Fruit fly (Drosophila melanogaster): ENCODE results near the gene ko.

ko gene

DNA sequence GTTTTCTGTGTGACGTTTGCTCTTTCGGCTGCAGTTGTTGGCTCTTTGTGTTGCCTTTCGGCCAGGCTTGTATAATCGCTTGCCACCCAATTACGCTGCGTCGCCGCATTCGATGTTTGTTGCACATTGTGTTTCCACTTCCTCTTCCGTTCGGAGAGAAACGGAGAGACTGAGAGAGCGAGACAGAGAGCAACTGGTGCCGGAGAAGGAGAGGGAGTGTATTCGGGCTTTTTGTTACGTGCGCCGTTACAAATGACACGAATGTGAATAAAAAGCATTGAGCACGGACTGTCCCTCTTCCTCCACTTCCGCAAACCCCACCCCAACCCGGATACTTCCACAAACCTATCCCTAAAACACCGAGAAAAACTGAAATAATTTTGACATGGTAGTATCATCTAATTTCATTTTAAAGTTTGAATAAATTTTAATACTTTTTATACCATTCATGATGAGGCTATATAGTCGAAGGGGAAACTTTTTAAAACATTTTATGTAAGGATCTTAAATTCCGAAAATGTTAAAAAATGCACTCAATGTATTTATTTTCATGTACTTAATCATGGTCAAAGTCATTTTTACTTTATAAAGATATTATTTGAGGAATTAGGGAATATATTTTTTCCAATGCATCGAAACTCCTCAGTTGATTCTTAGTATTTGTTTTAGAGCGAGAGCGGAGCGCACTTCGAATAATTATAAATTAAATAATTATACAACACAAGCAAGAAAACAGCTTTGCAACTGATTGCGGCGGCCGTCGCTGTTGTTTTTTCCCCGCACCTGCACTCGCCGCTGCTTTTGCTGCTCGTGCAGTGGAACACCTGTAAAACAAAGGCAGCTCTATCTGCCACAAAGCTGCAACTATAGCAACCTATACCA is 70.5 kb downstream of the ko start (continued):
- TF ChIP-seq spab (GFP tag; optimal IDR thresholded peaks at IDR 0.05) (peak; percentile 9), Eip78C (GFP tag) (peak; percentile 89), CG15336 (GFP tag; IDR thresholded peaks at IDR 0.05) (peak; percentile 56), CG4318 (GFP tag; optimal IDR thresholded peaks at IDR 0.05) (peak; percentile 45), fd85E (GFP tag; optimal IDR thresholded peaks at IDR 0.05) (no peak), CG16779 (tag; optimal IDR thresholded peaks at IDR 0.05) (peak; percentile 6), CG11762 (GFP tag; optimal IDR thresholded peaks at IDR 0.05; ENCODE audit: insufficient read depth) (peak; percentile 41), dac (GFP tag; optimal IDR thresholded peaks at IDR 0.05) (no peak), CG8319 (GFP tag; optimal IDR thresholded peaks at IDR 0.05) (no peak), vri (GFP tag; optimal IDR thresholded peaks at IDR 0.05) (no peak), acj6 (GFP tag; optimal IDR thresholded peaks at IDR 0.05) (peak; percentile 56), salr (GFP tag; optimal IDR thresholded peaks at IDR 0.05) (peak in 1 of 2 experiments; percentile 50), CG32006 (GFP tag; optimal IDR thresholded peaks at IDR 0.05) (peak; percentile 61), Hr4 (GFP tag; optimal IDR thresholded peaks at IDR 0.05) (peak; percentile 71), CG1621 (tag; optimal IDR thresholded peaks at IDR 0.05) (no peak), Eip93F (GFP tag; optimal IDR thresholded peaks at IDR 0.05) (no peak), topi (GFP tag; optimal IDR thresholded peaks at IDR 0.05) (peak; percentile 64), ss (GFP tag; optimal IDR thresholded peaks at IDR 0.05) (peak in 1 of 2 experiments; percentile 37), cyc (GFP tag; optimal IDR thresholded peaks at IDR 0.05) (peak; percentile 44), CG6163 (GFP tag; IDR thresholded peaks at IDR 0.05) (no peak), pdm3 (GFP tag; optimal IDR thresholded peaks at IDR 0.05) (peak; percentile 58)

DNA sequence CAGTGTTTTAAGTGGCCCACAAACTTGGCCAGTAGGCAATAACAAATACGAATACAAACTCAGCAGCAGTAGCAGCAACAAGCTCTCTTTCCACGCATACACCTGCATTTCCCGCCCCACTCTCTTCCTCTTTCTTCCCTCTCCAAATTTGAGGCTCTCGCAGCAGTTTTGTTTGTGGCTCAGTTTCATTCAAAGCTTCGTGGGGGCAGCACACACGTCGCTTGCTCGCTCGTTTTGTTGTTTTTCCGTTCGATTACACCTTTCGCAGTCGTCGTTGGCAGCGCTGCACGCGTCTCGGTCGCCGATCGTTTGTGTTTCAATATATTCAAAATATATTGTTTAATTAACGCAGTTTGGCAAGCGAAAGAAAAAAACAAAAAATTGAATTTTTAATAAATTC is 72.3 kb downstream of the ko start:
- TF ChIP-seq CG1621 (tag; optimal IDR thresholded peaks at IDR 0.05) (peak; percentile 11), CG6808 (GFP tag; optimal IDR thresholded peaks at IDR 0.05) (no peak), cyc (GFP tag; optimal IDR thresholded peaks at IDR 0.05) (no peak), Ets21C (GFP tag; optimal IDR thresholded peaks at IDR 0.05) (no peak), CG34406 (GFP tag; optimal IDR thresholded peaks at IDR 0.05) (no peak), CG11294 (GFP tag; IDR thresholded peaks at IDR 0.05) (no peak), ss (GFP tag; optimal IDR thresholded peaks at IDR 0.05) (peak; percentile 45 to 57), CG32006 (GFP tag; optimal IDR thresholded peaks at IDR 0.05) (no peak), OdsH (GFP tag; optimal IDR thresholded peaks at IDR 0.05) (no peak), fkh (GFP tag; optimal IDR thresholded peaks at IDR 0.05) (peak; percentile 42), dsx (GFP tag; optimal IDR thresholded peaks at IDR 0.05; ENCODE audit: poor library complexity, severe bottlenecking) (peak; percentile 58), CG7368 (GFP tag; optimal IDR thresholded peaks at IDR 0.05) (peak; percentile 35), CG16779 (tag; optimal IDR thresholded peaks at IDR 0.05) (peak; percentile 46), CG6276 (GFP tag; optimal IDR thresholded peaks at IDR 0.05) (no peak), vri (GFP tag; optimal IDR thresholded peaks at IDR 0.05) (peak; percentile 81), eg (GFP tag; IDR thresholded peaks at IDR 0.05) (peak; percentile 69), Hr39 (GFP tag; optimal IDR thresholded peaks at IDR 0.05) (no peak), Gug (GFP tag; IDR thresholded peaks at IDR 0.05) (no peak), Hr4 (GFP tag; optimal IDR thresholded peaks at IDR 0.05) (no peak), Eip93F (GFP tag; optimal IDR thresholded peaks at IDR 0.05) (no peak), Sox15 (GFP tag; optimal IDR thresholded peaks at IDR 0.05) (no peak), pdm3 (GFP tag; optimal IDR thresholded peaks at IDR 0.05) (no peak), Met (GFP tag; optimal IDR thresholded peaks at IDR 0.05) (peak; percentile 23), CG6792 (GFP tag; optimal IDR thresholded peaks at IDR 0.05) (no peak), Ets96B (tag; optimal IDR thresholded peaks at IDR 0.05) (peak; percentile 3), CG11762 (GFP tag; optimal IDR thresholded peaks at IDR 0.05; ENCODE audit: insufficient read depth) (no peak), CG4318 (GFP tag; optimal IDR thresholded peaks at IDR 0.05) (no peak), salr (GFP tag; optimal IDR thresholded peaks at IDR 0.05) (no peak), CG3032 (tag; optimal IDR thresholded peaks at IDR 0.05) (peak; percentile 5), esn (GFP tag; optimal IDR thresholded peaks at IDR 0.05) (peak; percentile 17), Eip75B (GFP tag; optimal IDR thresholded peaks at IDR 0.05) (peak; percentile 19), CG8119 (GFP tag; IDR thresholded peaks at IDR 0.05) (0 out of 3 replicates have a peak, but pooled peaks have one; percentile 22), CG8319 (GFP tag; optimal IDR thresholded peaks at IDR 0.05) (no peak), CG6163 (GFP tag; IDR thresholded peaks at IDR 0.05) (peak; percentile 77), dac (GFP tag; optimal IDR thresholded peaks at IDR 0.05) (no peak), lz (GFP tag; optimal IDR thresholded peaks at IDR 0.05) (no peak), CG6854 (GFP tag; optimal IDR thresholded peaks at IDR 0.05) (peak; percentile 73), Smox (GFP tag; optimal IDR thresholded peaks at IDR 0.05) (no peak), CG3919 (GFP tag; optimal IDR thresholded peaks at IDR 0.05) (peak; percentile 39), Eip78C (GFP tag) (no peak)
